Fruit fly (Drosophila melanogaster) whole organism, pupa: Measurements from ENCODE around the gene ss.

Source experiments
- CG10348 ChIP-seq: fragments of 200-800 bp; sonication (Bioruptor generic); IDR thresholded peaks from 2 replicates; pipeline ENCODE4 v1.3.6; 2022; ENCODE audit warnings: missing biosample characterization, missing genetic modification characterization
- CG12605 ChIP-seq: fragments of 200-800 bp; sonication (Bioruptor generic); IDR thresholded peaks from 2 replicates; pipeline ENCODE4 v1.3.6; 2022; ENCODE audit warnings: missing biosample characterization, missing genetic modification characterization
- CG13204 ChIP-seq: fragments of 200-800 bp; sonication (Bioruptor generic); optimal IDR thresholded peaks from 2 replicates; lab custom pipeline; 2018; ENCODE audit warnings: missing biosample characterization, mild to moderate bottlenecking, missing genetic modification characterization, moderate library complexity
- CG14655 ChIP-seq: fragments of 200-800 bp; sonication (Bioruptor generic); optimal IDR thresholded peaks from 3 replicates; lab custom pipeline; 2017; ENCODE audit warnings: mild to moderate bottlenecking, missing biosample characterization, missing genetic modification reagents, missing genetic modification characterization
- CG15710 ChIP-seq: fragments of 200-800 bp; sonication (Bioruptor generic); optimal IDR thresholded peaks from 2 replicates; lab custom pipeline; 2018; ENCODE audit warnings: missing biosample characterization, mild to moderate bottlenecking, missing genetic modification characterization, moderate library complexity
- CG17806 ChIP-seq: fragments of 200-800 bp; sonication (Bioruptor generic); optimal IDR thresholded peaks from 2 replicates; lab custom pipeline; 2018; ENCODE audit warnings: missing biosample characterization, mild to moderate bottlenecking, missing genetic modification characterization, moderate library complexity
- CG32121 ChIP-seq: fragments of 200-800 bp; sonication (Bioruptor generic); IDR thresholded peaks from 2 replicates; pipeline ENCODE4 v1.3.6; 2022; ENCODE audit warnings: missing biosample characterization, missing genetic modification characterization
- CG34367 ChIP-seq: fragments of 200-800 bp; sonication (Bioruptor generic); optimal IDR thresholded peaks from 2 replicates; lab custom pipeline; 2018; ENCODE audit warnings: missing biosample characterization, mild to moderate bottlenecking, missing genetic modification characterization
- CG4496 ChIP-seq: fragments of 200-800 bp; sonication (Bioruptor generic); IDR thresholded peaks from 3 replicates; pipeline ENCODE4 v1.3.6; 2022; ENCODE audit warnings: missing biosample characterization, missing genetic modification characterization
- CG8159 ChIP-seq: fragments of 200-800 bp; sonication (Bioruptor generic); optimal IDR thresholded peaks from 3 replicates; lab custom pipeline; 2018; ENCODE audit warnings: missing biosample characterization, mild to moderate bottlenecking, missing genetic modification characterization, moderate library complexity
- CG8301 ChIP-seq: fragments of 200-800 bp; sonication (Bioruptor generic); optimal IDR thresholded peaks from 2 replicates; lab custom pipeline; 2018; ENCODE audit warnings: missing biosample characterization, mild to moderate bottlenecking, missing genetic modification characterization
- CG9948 ChIP-seq: fragments of 200-800 bp; sonication (Bioruptor generic); optimal IDR thresholded peaks from 2 replicates; lab custom pipeline; 2018; ENCODE audit warnings: missing biosample characterization, mild to moderate bottlenecking, missing genetic modification characterization, moderate library complexity
- D1 ChIP-seq: fragments of 200-800 bp; sonication (Bioruptor generic); optimal IDR thresholded peaks from 2 replicates; lab custom pipeline; 2018; ENCODE audit warnings: missing biosample characterization, mild to moderate bottlenecking, missing genetic modification characterization, moderate library complexity
- EcR ChIP-seq: fragments of 200-800 bp; sonication (Bioruptor generic); optimal IDR thresholded peaks from 3 replicates; lab custom pipeline; 2019; ENCODE audit warnings: missing biosample characterization, missing genetic modification characterization, mild to moderate bottlenecking, moderate library complexity, missing genetic modification reagents
- Ets98B ChIP-seq: fragments of 200-800 bp; sonication (Bioruptor generic); IDR thresholded peaks from 2 replicates; pipeline ENCODE4 v1.3.6; 2022; ENCODE audit warnings: missing biosample characterization, missing genetic modification characterization
- Pif1A ChIP-seq: fragments of 200-800 bp; sonication (Bioruptor generic); optimal IDR thresholded peaks from 3 replicates; lab custom pipeline; 2016; ENCODE audit warnings: missing biosample characterization, missing genetic modification characterization
- Pif1B ChIP-seq: fragments of 200-800 bp; sonication (Bioruptor generic); optimal IDR thresholded peaks from 3 replicates; lab custom pipeline; 2016; ENCODE audit warnings: missing biosample characterization, missing genetic modification characterization
- Snoo ChIP-seq: fragments of 200-800 bp; sonication (Bioruptor generic); optimal IDR thresholded peaks from 3 replicates; lab custom pipeline; 2017; ENCODE audit warnings: missing biosample characterization, mild to moderate bottlenecking, missing genetic modification characterization, inconsistent platforms
- fd96Ca ChIP-seq: fragments of 200-800 bp; sonication (Bioruptor generic); IDR thresholded peaks from 3 replicates; pipeline ENCODE4 v1.3.6; 2022; ENCODE audit warnings: missing biosample characterization, missing genetic modification characterization
- gl ChIP-seq: fragments of 200-800 bp; sonication (Bioruptor generic); optimal IDR thresholded peaks from 2 replicates; lab custom pipeline; 2018; ENCODE audit warnings: missing biosample characterization, mild to moderate bottlenecking, missing genetic modification characterization
- rn ChIP-seq: fragments of 200-800 bp; sonication (Bioruptor generic); IDR thresholded peaks from 2 replicates; pipeline ENCODE4 v1.3.6; 2022; ENCODE audit warnings: missing biosample characterization, missing genetic modification characterization

The ss gene

DNA sequence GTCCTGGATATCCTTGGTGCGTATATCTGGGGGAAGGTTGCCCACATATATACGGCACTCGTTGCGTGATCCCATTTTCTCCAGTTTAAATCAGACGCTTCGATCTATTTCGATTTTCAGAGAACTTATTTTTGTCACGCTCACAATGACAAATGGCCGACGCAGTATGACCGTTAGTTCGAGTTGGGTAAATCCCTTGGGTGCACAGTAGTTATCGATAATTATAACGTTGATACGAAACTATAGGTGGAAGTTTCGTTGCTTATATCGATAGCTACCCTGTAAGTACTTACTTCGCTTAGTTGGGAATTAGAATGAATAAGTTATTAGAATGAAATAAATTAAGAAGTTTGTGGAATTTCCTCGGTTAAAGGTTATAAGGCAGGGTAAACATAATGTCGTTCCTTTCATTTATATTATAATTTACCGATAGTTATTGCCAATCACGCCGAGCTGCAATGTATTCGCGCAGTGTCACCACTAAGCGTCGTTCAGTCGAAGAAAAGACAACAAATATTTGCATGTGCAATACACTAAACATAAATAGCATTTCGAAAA, 61.6 kb downstream of the ss start, which contains the start of the genes SF2 and pad:
TSS of gene SF2 (minus strand) at position 172 of the 558 bp plus-strand sequence.
TSS of gene pad (plus strand) at position 502 of the 558 bp plus-strand sequence.
- TF ChIP-seq fd96Ca (GFP tag; lab: Robert Waterston, UW) (no peak), CG10348 (no peak), CG8301 (tag; lab: Kevin White, UChicago) (peak; percentile 29), CG34367 (peak; percentile 35), rn (GFP tag; lab: Robert Waterston, UW) (no peak), CG32121 (0 out of 2 replicates have a peak, but pooled peaks have one; percentile 14), Pif1A (GFP tag; lab: Kevin White, UChicago) (no peak), Pif1B (GFP tag; lab: Kevin White, UChicago) (no peak), CG13204 (no peak), gl (tag; lab: Kevin White, UChicago) (no peak), CG8159 (tag; lab: Kevin White, UChicago) (peak; percentile 75), D1 (tag; lab: Kevin White, UChicago) (no peak), CG9948 (peak; percentile 32), CG14655 (GFP tag; lab: Kevin White, UChicago) (no peak), EcR (GFP tag; lab: Kevin White, UChicago) (no peak), CG15710 (peak; percentile 69), Ets98B (peak; percentile 42; the same call in 1 of the 2 replicates), CG4496 (peak; percentile 47; the same call in 2 of the 3 replicates), CG12605 (GFP tag; lab: Robert Waterston, UW) (no peak), Snoo (tag; lab: Kevin White, UChicago) (peak; percentile 69), CG17806 (tag; lab: Kevin White, UChicago) (peak; percentile 57)

DNA sequence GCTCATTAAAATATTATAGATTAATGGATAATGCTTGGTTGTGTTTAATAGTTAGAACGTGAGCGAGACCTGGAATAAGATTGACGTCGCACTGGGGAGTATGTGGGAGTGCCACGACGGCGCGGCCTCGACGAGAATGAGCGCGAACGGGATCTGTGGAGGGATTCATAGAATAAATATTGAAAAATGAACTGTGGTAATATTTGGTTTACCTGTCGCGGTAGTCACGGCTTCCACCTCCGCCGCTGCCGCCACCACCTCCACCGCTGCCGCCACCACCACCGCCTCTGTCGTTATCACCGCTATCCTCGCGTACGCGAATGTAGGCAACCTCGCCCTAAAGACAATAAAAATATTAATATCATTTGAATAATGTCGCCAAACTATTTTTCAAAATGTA, 62.9 kb downstream of the ss start:
- TF ChIP-seq CG8159 (tag; lab: Kevin White, UChicago) = no peak
- TF ChIP-seq CG17806 (tag; lab: Kevin White, UChicago) = no peak
- TF ChIP-seq Ets98B = peak; percentile 17; the same call in 1 of the 2 replicates
- TF ChIP-seq CG8301 (tag; lab: Kevin White, UChicago) = no peak
- peak; percentile 51 for TF ChIP-seq gl (tag; lab: Kevin White, UChicago)
- no peak for TF ChIP-seq D1 (tag; lab: Kevin White, UChicago)
- peak; percentile 30 for TF ChIP-seq CG13204
- no peak for TF ChIP-seq CG10348
- peak; percentile 4 for TF ChIP-seq CG15710
- TF ChIP-seq Pif1A (GFP tag; lab: Kevin White, UChicago) = no peak
- no peak for TF ChIP-seq CG9948
- no peak for TF ChIP-seq Pif1B (GFP tag; lab: Kevin White, UChicago)
- TF ChIP-seq CG32121 = peak; percentile 20; the same call in 1 of the 2 replicates
- 0 out of 3 replicates have a peak, but pooled peaks have one; percentile 44 for TF ChIP-seq CG4496
- no peak for TF ChIP-seq CG34367
- no peak for TF ChIP-seq rn (GFP tag; lab: Robert Waterston, UW)
- TF ChIP-seq EcR (GFP tag; lab: Kevin White, UChicago) = no peak
- TF ChIP-seq fd96Ca (GFP tag; lab: Robert Waterston, UW) = no peak
- no peak for TF ChIP-seq Snoo (tag; lab: Kevin White, UChicago)
- TF ChIP-seq CG14655 (GFP tag; lab: Kevin White, UChicago) = no peak
- no peak for TF ChIP-seq CG12605 (GFP tag; lab: Robert Waterston, UW)

DNA sequence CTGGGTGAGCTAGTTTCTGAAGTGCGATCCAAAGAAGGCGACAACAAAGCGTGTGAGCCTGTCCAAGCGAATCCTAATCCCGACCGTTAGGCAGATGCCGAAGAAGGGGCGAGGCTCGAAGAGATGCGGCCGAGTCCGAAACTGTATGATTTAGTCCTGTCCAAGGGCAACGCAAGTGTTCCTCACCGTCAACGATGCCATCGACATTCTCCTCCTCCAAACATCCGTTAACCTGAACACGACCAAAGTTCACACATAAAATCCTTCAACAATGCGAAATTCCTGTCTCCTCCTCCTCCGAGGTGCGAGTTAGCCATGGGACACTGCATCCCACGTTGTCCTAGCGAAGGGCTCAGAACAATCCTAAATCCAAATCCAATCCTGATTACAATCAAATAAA, 64.0 kb downstream of the ss start, which contains the start of gene Sulf1:
TSS of gene Sulf1 (minus strand) at position 101 of the 400 bp plus-strand sequence.
- TF ChIP-seq CG34367 (no peak), CG32121 (no peak), Snoo (tag; lab: Kevin White, UChicago) (no peak), Pif1A (GFP tag; lab: Kevin White, UChicago) (no peak), Ets98B (no peak), CG4496 (no peak), CG9948 (no peak), EcR (GFP tag; lab: Kevin White, UChicago) (no peak)
- TF ChIP-seq, all 21 proteins: peak for 0

DNA sequence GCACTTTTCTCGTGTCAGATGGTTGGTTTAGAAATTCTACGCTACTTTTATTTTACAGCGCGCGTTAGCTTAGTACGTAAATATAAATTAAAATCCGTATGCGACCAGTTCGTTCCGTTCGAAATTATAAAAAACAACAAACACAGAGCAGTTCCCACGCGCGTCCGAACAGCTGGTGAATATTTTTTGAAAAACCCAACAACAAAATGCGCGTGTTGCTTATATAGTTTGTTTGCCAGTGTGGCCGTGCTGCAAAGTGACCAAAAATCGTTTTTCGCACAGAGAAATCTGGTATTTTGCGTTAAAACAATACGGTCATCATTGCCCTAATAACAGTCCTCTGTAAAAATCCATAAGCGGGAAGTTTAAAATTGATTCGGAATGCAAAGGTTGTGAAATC, 65.1 kb downstream of the ss start:
- TF ChIP-seq gl (tag; lab: Kevin White, UChicago) (no peak), Ets98B (0 out of 2 replicates have a peak, but pooled peaks have one; percentile 25), CG12605 (GFP tag; lab: Robert Waterston, UW) (no peak), Snoo (tag; lab: Kevin White, UChicago) (no peak), EcR (GFP tag; lab: Kevin White, UChicago) (peak; percentile 29), D1 (tag; lab: Kevin White, UChicago) (no peak), rn (GFP tag; lab: Robert Waterston, UW) (no peak), Pif1A (GFP tag; lab: Kevin White, UChicago) (no peak), CG10348 (no peak)

DNA sequence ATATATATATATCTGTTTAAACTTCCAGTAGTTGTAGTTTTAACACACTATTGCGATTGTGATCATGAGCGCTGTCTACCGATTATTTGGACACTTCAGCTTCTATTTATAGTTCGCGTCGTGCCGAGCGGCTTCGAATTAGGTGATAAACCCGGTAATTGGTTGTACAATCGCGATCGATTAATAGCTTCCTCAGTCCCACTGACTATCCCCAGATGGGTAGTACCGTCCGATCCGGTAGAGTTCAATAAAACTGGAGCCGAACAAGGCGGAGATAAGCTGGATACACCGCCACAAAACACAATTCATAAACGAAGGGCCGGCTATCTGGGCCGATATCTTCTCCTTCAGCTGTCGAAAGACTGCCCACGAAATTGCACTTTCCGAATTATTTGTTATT, 65.6 kb downstream of the ss start:
- no peak for TF ChIP-seq Snoo (tag; lab: Kevin White, UChicago)
- TF ChIP-seq, all 21 proteins: peak for 0

DNA sequence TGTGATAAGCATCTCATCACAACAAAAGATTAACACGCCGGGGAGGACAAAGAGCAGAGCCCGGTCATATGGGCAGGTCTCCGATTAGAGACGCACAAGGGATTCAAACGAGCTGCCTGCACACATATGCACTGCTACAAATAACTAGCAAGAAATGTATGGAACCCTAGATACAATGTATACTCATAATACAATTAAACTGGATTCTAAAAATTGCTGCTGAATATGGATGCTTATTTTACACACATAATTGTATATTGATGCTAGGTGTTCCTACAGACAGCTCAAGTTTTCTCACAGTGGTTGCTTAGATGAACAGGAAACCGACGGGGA, 66.5 kb downstream of the ss start:
- TF ChIP-seq CG8301 (tag; lab: Kevin White, UChicago) (peak; percentile 56), Snoo (tag; lab: Kevin White, UChicago) (peak; percentile 24), CG9948 (peak; percentile 77), CG4496 (peak; percentile 53; the same call in 2 of the 3 replicates), CG10348 (no peak), Pif1A (GFP tag; lab: Kevin White, UChicago) (peak; percentile 79), D1 (tag; lab: Kevin White, UChicago) (no peak), CG8159 (tag; lab: Kevin White, UChicago) (peak; percentile 57), CG15710 (peak; percentile 37), EcR (GFP tag; lab: Kevin White, UChicago) (no peak), CG34367 (peak; percentile 52), gl (tag; lab: Kevin White, UChicago) (peak; percentile 34), Pif1B (GFP tag; lab: Kevin White, UChicago) (peak; percentile 73), CG32121 (no peak), CG17806 (tag; lab: Kevin White, UChicago) (peak; percentile 76), CG14655 (GFP tag; lab: Kevin White, UChicago) (no peak), rn (GFP tag; lab: Robert Waterston, UW) (peak; percentile 48; the same call in 1 of the 2 replicates), CG13204 (no peak), Ets98B (0 out of 2 replicates have a peak, but pooled peaks have one; percentile 12), CG12605 (GFP tag; lab: Robert Waterston, UW) (0 out of 2 replicates have a peak, but pooled peaks have one; percentile 28), fd96Ca (GFP tag; lab: Robert Waterston, UW) (peak; percentile 58; the same call in 1 of the 3 replicates)
